Fruit fly (Drosophila melanogaster): ENCODE results near the gene Cbp80.

The Cbp80 gene

dm6 chrX:4679813-4680381 lies 30.1 kb downstream of the Cbp80 start (continued):
- TF ChIP-seq GATAe (GFP tag; conservative IDR thresholded peaks at IDR 0.05) (no peak), usp (GFP tag; optimal IDR thresholded peaks at IDR 0.05) (no peak), vnd (GFP tag; IDR thresholded peaks at IDR 0.05; ENCODE audit: partially characterized antibody) (no peak), btn (GFP tag; optimal IDR thresholded peaks at IDR 0.05) (peak; percentile 55), Meics (GFP tag; optimal IDR thresholded peaks at IDR 0.05) (peak; percentile 57), Antp (GFP tag; optimal IDR thresholded peaks at IDR 0.05) (no peak), Awh (GFP tag; IDR thresholded peaks at IDR 0.05) (0 out of 2 replicates have a peak, but pooled peaks have one; percentile 12), gem (tag; optimal IDR thresholded peaks at IDR 0.05) (peak; percentile 78), Hand (GFP tag; optimal IDR thresholded peaks at IDR 0.05) (peak; percentile 43), zfh1 (GFP tag; IDR thresholded peaks at IDR 0.05) (peak; percentile 53; the same call in 1 of the 3 replicates), pita (GFP tag; optimal IDR thresholded peaks at IDR 0.05) (no peak), CG1529 (GFP tag; optimal IDR thresholded peaks at IDR 0.05) (no peak), Gsc (GFP tag; IDR thresholded peaks at IDR 0.05) (no peak), Deaf1 (tag; optimal IDR thresholded peaks at IDR 0.05) (no peak), Drgx (GFP tag; IDR thresholded peaks at IDR 0.05) (peak; percentile 68), her (GFP tag; optimal IDR thresholded peaks at IDR 0.05) (peak; percentile 31), danr (GFP tag; IDR thresholded peaks at IDR 0.05) (0 out of 2 replicates have a peak, but pooled peaks have one; percentile 6), hbn (GFP tag; IDR thresholded peaks at IDR 0.05; ENCODE audit: partially characterized antibody) (no peak), CG1233 (GFP tag; optimal IDR thresholded peaks at IDR 0.05) (peak; percentile 10), CG30431 (GFP tag; optimal IDR thresholded peaks at IDR 0.05) (peak; percentile 2), Hsf (GFP tag; optimal IDR thresholded peaks at IDR 0.05) (peak; percentile 67), grau (tag; optimal IDR thresholded peaks at IDR 0.05) (peak; percentile 55), aop (GFP tag; IDR thresholded peaks at IDR 0.05) (no peak), ab (GFP tag; optimal IDR thresholded peaks at IDR 0.05) (no peak), CG10543 (GFP tag; optimal IDR thresholded peaks at IDR 0.05) (no peak), CG7556 (GFP tag; optimal IDR thresholded peaks at IDR 0.05) (peak; percentile 50), CTCF (GFP tag; optimal IDR thresholded peaks at IDR 0.05) (no peak), mirr (GFP tag; optimal IDR thresholded peaks at IDR 0.05) (no peak), CG10431 (GFP tag; optimal IDR thresholded peaks at IDR 0.05) (no peak), CG34376 (GFP tag; optimal IDR thresholded peaks at IDR 0.05) (no peak), CG11504 (tag; optimal IDR thresholded peaks at IDR 0.05) (peak; percentile 63), zen2 (GFP tag; IDR thresholded peaks at IDR 0.05; ENCODE audit: partially characterized antibody) (no peak), en (GFP tag; optimal IDR thresholded peaks at IDR 0.05) (no peak), Kr (GFP tag; optimal IDR thresholded peaks at IDR 0.05) (no peak), CG14667 (GFP tag; IDR thresholded peaks at IDR 0.05) (0 out of 2 replicates have a peak, but pooled peaks have one; percentile 28), CG18599 (GFP tag; optimal IDR thresholded peaks at IDR 0.05) (peak; percentile 53), Hr78 (GFP tag; optimal IDR thresholded peaks at IDR 0.05) (no peak), CG2889 (GFP tag; IDR thresholded peaks at IDR 0.05) (no peak), bab2 (GFP tag; optimal IDR thresholded peaks at IDR 0.05) (peak; percentile 45), nau (GFP tag; optimal IDR thresholded peaks at IDR 0.05) (peak; percentile 10), CG18476 (GFP tag; optimal IDR thresholded peaks at IDR 0.05) (peak; percentile 44), fru (optimal IDR thresholded peaks at IDR 0.05) (no peak), NC2α (GFP tag; optimal IDR thresholded peaks at IDR 0.05) (peak; percentile 26), dan (GFP tag; IDR thresholded peaks at IDR 0.05) (no peak), CG8388 (GFP tag; optimal IDR thresholded peaks at IDR 0.05) (peak; percentile 53), CG9797 (GFP tag; optimal IDR thresholded peaks at IDR 0.05) (peak; percentile 62), Hmx (GFP tag; optimal IDR thresholded peaks at IDR 0.05) (peak; percentile 43), CG10209 (GFP tag; optimal IDR thresholded peaks at IDR 0.05) (peak; percentile 51), ara (GFP tag; IDR thresholded peaks at IDR 0.05) (peak; percentile 58), Lpt (GFP tag; optimal IDR thresholded peaks at IDR 0.05) (no peak), knrl (GFP tag; IDR thresholded peaks at IDR 0.05; ENCODE audit: partially characterized antibody) (no peak)
